Worm (Caenorhabditis elegans) whole organism, dauer: Measurements from ENCODE around the gene ooc-5.

Source experiments
- unc-62 ChIP-seq: sonication (generic microtip); optimal IDR thresholded peaks from 2 replicates; lab custom pipeline; 2017; ENCODE audit warnings: missing biosample characterization, missing genetic modification reagents, missing genetic modification characterization

ooc-5 gene

ce11 chrII:9017628-9018027, 24.7 kb downstream of the ooc-5 start:
- TF ChIP-seq unc-62 (GFP tag; lab: Kevin White, UChicago): no peak

ce11 chrII:9019704-9020103, 26.7 kb downstream of the ooc-5 start, which contains the start of gene dep-1:
TSS of gene dep-1 (minus strand) at chrII:9019798.
- TF ChIP-seq unc-62 (GFP tag; lab: Kevin White, UChicago): no peak

- TF ChIP-seq unc-62 (GFP tag; lab: Kevin White, UChicago): no peak
These were observed 28.7 kb downstream of the ooc-5 start for ce11 chrII:9021625-9022024.

ce11 chrII:9024312-9024711, 31.4 kb downstream of the ooc-5 start:
- TF ChIP-seq unc-62 (GFP tag; lab: Kevin White, UChicago): no peak

- no peak for TF ChIP-seq unc-62 (GFP tag; lab: Kevin White, UChicago)
These were observed 33.4 kb downstream of the ooc-5 start for ce11 chrII:9026348-9026747.

- TF ChIP-seq unc-62 (GFP tag; lab: Kevin White, UChicago): no peak
These were observed 35.1 kb downstream of the ooc-5 start for ce11 chrII:9028096-9028495.

DNA sequence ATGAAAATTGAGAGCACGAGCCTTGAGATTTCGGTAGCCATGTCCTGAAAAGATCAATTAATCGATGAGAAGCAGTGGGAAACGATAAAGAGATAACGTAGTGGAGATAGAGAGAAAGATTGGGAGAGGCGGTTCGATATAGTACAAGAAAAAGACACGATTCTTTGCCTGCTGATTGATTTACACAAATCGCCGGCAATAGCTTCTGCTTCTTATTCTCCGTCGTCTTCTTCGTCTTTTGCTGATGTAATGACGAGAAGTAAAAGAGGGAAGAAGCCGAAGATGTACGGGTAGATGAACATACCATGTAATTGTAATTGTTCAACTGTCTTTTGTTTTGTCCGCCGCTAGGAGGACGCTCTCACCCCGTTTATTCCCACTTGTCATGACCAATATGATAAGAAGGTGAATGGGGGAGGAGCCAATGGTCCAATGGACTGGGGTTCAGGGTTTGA, 36.3 kb downstream of the ooc-5 start, which contains the start of gene F37B12.1:
Gene F37B12.1 (minus strand): TSS at position 51 of the 455 bp plus-strand sequence.
- TF ChIP-seq unc-62 (GFP tag; lab: Kevin White, UChicago): no peak

DNA sequence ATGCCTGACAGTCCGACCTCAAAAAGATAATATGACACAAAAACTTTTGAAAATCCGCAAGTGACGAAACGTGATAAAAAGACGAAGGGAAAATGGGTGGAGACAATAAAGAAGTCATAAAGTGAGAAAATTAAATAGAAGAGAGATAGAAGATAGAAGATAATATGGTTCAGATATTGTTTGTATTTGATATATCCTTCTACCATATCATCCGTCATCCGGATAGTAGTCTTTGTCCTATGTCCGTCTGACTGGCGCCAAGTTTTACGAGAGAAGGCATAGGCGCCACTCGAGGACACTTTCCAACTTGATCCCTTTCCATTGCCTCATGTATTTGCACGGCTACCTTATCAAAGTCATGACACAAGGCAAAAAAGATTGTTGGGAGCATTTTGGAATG, 38.9 kb downstream of the ooc-5 start:
- no peak for TF ChIP-seq unc-62 (GFP tag; lab: Kevin White, UChicago)

DNA sequence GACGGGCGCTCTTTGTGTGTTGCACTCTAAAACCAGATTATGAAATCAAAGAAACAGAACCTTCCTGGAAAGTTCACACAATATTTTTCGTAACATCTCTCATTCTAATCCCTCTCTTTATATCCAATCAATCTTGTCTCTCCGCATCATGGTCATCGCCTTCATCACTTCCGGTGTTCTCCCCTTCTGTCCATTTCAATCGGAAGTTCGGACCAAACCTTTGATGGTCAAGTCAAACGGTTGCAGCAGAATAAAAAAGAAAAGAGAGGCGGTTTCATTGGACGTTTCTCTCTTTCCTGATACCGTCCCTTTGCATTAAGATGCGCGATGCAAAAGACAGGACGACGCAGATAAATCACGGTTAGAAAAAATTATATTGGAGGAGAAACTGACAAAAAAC, 40.1 kb downstream of the ooc-5 start:
- TF ChIP-seq unc-62 (GFP tag; lab: Kevin White, UChicago): no peak

DNA sequence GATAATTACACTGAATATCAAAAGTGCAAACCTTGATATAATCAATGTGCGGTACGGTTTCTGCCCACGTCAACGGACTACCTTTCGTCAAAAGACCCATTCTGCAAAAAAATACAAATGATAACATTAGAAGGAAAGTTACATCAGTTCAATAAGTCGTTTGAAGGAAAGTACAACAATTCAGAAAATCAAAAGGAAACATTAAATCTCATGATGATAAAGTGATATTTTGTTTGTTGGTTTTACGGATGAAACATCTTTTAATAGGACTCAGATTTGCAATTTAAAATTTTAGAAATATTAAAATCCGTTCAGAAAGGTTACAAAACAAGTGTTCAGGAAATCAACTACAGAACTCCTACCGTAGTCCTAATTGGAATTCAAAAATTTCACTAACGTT, 45.2 kb downstream of the ooc-5 start, which contains the start of gene gcs-1:
Gene gcs-1 (minus strand): TSS at position 101 of the 400 bp plus-strand sequence.
- no peak for TF ChIP-seq unc-62 (GFP tag; lab: Kevin White, UChicago)

ce11 chrII:9038736-9039135, 45.8 kb downstream of the ooc-5 start:
- TF ChIP-seq unc-62 (GFP tag; lab: Kevin White, UChicago): no peak

- TF ChIP-seq unc-62 (GFP tag; lab: Kevin White, UChicago): no peak
These were observed 48.3 kb downstream of the ooc-5 start, which contains the start of gene F37B12.3 for ce11 chrII:9041306-9041705. TSS of gene F37B12.3 (minus strand) at chrII:9041406.

ce11 chrII:9042059-9042458, 49.1 kb downstream of the ooc-5 start:
- no peak for TF ChIP-seq unc-62 (GFP tag; lab: Kevin White, UChicago)
